Fruit fly (Drosophila melanogaster) whole organism, embryonic: ENCODE results near the gene Liprin-alpha.

Experiments
- Aef1 ChIP-seq: fragments of 200-800 bp; sonication (Bioruptor generic); IDR thresholded peaks from 3 replicates; pipeline ENCODE4 v1.3.6; 2022; ENCODE audit warnings: missing biosample characterization, missing genetic modification characterization
- Antp ChIP-seq: fragments of 200-800 bp; sonication (Bioruptor generic); optimal IDR thresholded peaks from 3 replicates; lab custom pipeline; 2016; ENCODE audit warnings: missing biosample characterization, missing genetic modification characterization
- Awh ChIP-seq: fragments of 200-800 bp; sonication (Bioruptor generic); IDR thresholded peaks from 2 replicates; pipeline ENCODE4, ENCODE4 v1.3.6; 2022; ENCODE audit warnings: missing biosample characterization, missing genetic modification characterization
- Bgb ChIP-seq: fragments of 200-800 bp; sonication (Bioruptor generic); IDR thresholded peaks from 2 replicates; pipeline ENCODE4 v1.3.6; 2022; ENCODE audit warnings: missing biosample characterization, missing genetic modification characterization; ENCODE audit not compliant: partially characterized antibody
- Bteb2 ChIP-seq: fragments of 200-800 bp; sonication (Bioruptor generic); optimal IDR thresholded peaks from 2 replicates; lab custom pipeline; 2016; ENCODE audit warnings: missing biosample characterization, missing genetic modification characterization
- CG11560 ChIP-seq: fragments of 200-800 bp; sonication (Bioruptor generic); IDR thresholded peaks from 3 replicates; pipeline ENCODE4 v1.3.6; 2022; ENCODE audit warnings: missing biosample characterization, missing genetic modification characterization
- CG12071 ChIP-seq: fragments of 200-800 bp; sonication (Bioruptor generic); optimal IDR thresholded peaks from 3 replicates; lab custom pipeline; 2018; ENCODE audit warnings: missing biosample characterization, mild to moderate bottlenecking, missing genetic modification characterization
- CG12391 ChIP-seq: fragments of 200-800 bp; sonication (Bioruptor generic); optimal IDR thresholded peaks from 3 replicates; lab custom pipeline; 2018; ENCODE audit warnings: missing biosample characterization, mild to moderate bottlenecking, missing genetic modification characterization, moderate library complexity
- CG14050 ChIP-seq: fragments of 200-800 bp; sonication (Bioruptor generic); IDR thresholded peaks from 3 replicates; pipeline ENCODE4 v1.3.6; 2022; ENCODE audit warnings: missing biosample characterization, missing genetic modification characterization
- CG15011 ChIP-seq: fragments of 200-800 bp; sonication (Bioruptor generic); optimal IDR thresholded peaks from 3 replicates; lab custom pipeline; 2018; ENCODE audit warnings: missing biosample characterization, mild to moderate bottlenecking, missing genetic modification characterization
- CG15269 ChIP-seq: fragments of 200-800 bp; sonication (Bioruptor generic); optimal IDR thresholded peaks from 2 replicates; lab custom pipeline; 2018; ENCODE audit warnings: missing biosample characterization, mild to moderate bottlenecking, missing genetic modification characterization, moderate library complexity
- CG1602 ChIP-seq: fragments of 200-800 bp; sonication (Bioruptor generic); optimal IDR thresholded peaks from 3 replicates; lab custom pipeline; 2016; ENCODE audit warnings: missing biosample characterization, missing genetic modification characterization
- CG18262 ChIP-seq: fragments of 200-800 bp; optimal IDR thresholded peaks from 3 replicates; lab custom pipeline; 2019; ENCODE audit warnings: missing biosample characterization, mild to moderate bottlenecking, missing genetic modification characterization, moderate library complexity
- CG18476 ChIP-seq: fragments of 200-800 bp; sonication (Bioruptor generic); optimal IDR thresholded peaks from 2 replicates; lab custom pipeline; 2016; ENCODE audit warnings: missing biosample characterization, mild to moderate bottlenecking, missing genetic modification characterization
- CG2202 ChIP-seq: fragments of 200-800 bp; sonication (Bioruptor generic); optimal IDR thresholded peaks from 2 replicates; lab custom pipeline; 2018; ENCODE audit warnings: missing biosample characterization, mild to moderate bottlenecking, missing genetic modification characterization
- CG31224 ChIP-seq: fragments of 200-800 bp; sonication (Bioruptor generic); IDR thresholded peaks from 2 replicates; pipeline ENCODE4 v1.3.6; 2022; ENCODE audit warnings: missing biosample characterization, missing genetic modification characterization
- CG31388 ChIP-seq: fragments of 200-800 bp; sonication (Bioruptor generic); optimal IDR thresholded peaks from 2 replicates; lab custom pipeline; 2016; ENCODE audit warnings: missing biosample characterization, missing genetic modification characterization
- CG31441 ChIP-seq: fragments of 200-800 bp; sonication (Bioruptor generic); IDR thresholded peaks from 2 replicates; pipeline ENCODE4 v1.3.6; 2022; ENCODE audit warnings: missing biosample characterization, missing genetic modification characterization
- CG32772 ChIP-seq: fragments of 200-800 bp; sonication (Bioruptor generic); IDR thresholded peaks from 2 replicates; pipeline ENCODE4 v1.3.6; 2022; ENCODE audit warnings: missing biosample characterization, missing genetic modification characterization
- CG6854 ChIP-seq: fragments of 200-800 bp; sonication (Bioruptor generic); optimal IDR thresholded peaks from 3 replicates; lab custom pipeline; 2017; ENCODE audit warnings: missing biosample characterization, mild to moderate bottlenecking, missing genetic modification characterization
- CG8089 ChIP-seq: fragments of 200-800 bp; sonication (Bioruptor generic); optimal IDR thresholded peaks from 3 replicates; lab custom pipeline; 2016; ENCODE audit warnings: missing biosample characterization, missing genetic modification characterization
- CG8388 ChIP-seq: fragments of 200-800 bp; sonication (Bioruptor generic); optimal IDR thresholded peaks from 2 replicates; lab custom pipeline; 2019; ENCODE audit warnings: missing biosample characterization, mild to moderate bottlenecking, missing genetic modification characterization, moderate library complexity
- D ChIP-seq, 2 experiments: fragments of 200-800 bp in 1 of 2; fragments of >200 bp in 1 of 2; sonication (Bioruptor generic) in 1 of 2; optimal IDR thresholded peaks; 2 replicates in 1 of 2; 3 replicates in 1 of 2; lab custom pipeline; 2017; ENCODE audit warnings: mild to moderate bottlenecking in 1 of 2, missing biosample characterization in 1 of 2, missing genetic modification characterization in 1 of 2, missing genetic modification reagents in 1 of 2
- Gug ChIP-seq: fragments of 200-800 bp; sonication (Bioruptor generic); IDR thresholded peaks from 4 replicates; pipeline ENCODE4 v1.3.6; 2022; ENCODE audit warnings: missing biosample characterization, missing genetic modification characterization
- Hmr ChIP-seq: fragments of 200-800 bp; sonication (Bioruptor generic); optimal IDR thresholded peaks from 3 replicates; lab custom pipeline; 2017; ENCODE audit warnings: mild to moderate bottlenecking, missing biosample characterization, missing genetic modification reagents, missing genetic modification characterization
- Hr78 ChIP-seq, 2 experiments: fragments of 200-800 bp in 1 of 2; fragments of >200 bp in 1 of 2; sonication (Bioruptor generic) in 1 of 2; optimal IDR thresholded peaks; 2 replicates each; lab custom pipeline; 2017 to 2019; ENCODE audit warnings: missing biosample characterization in 2 of 2, missing genetic modification characterization in 2 of 2, mild to moderate bottlenecking in 1 of 2, moderate library complexity in 1 of 2
- Kr ChIP-seq: fragments of 200-800 bp; sonication (Bioruptor generic); optimal IDR thresholded peaks from 2 replicates; lab custom pipeline; 2017; ENCODE audit warnings: missing biosample characterization, mild to moderate bottlenecking, missing genetic modification characterization
- MTF-1 ChIP-seq: fragments of 200-800 bp; sonication (Bioruptor generic); optimal IDR thresholded peaks from 2 replicates; lab custom pipeline; 2018; ENCODE audit warnings: missing biosample characterization, mild to moderate bottlenecking, missing genetic modification characterization, borderline replicate concordance
- Tbp ChIP-seq: fragments of >200 bp; optimal IDR thresholded peaks from 2 replicates; lab custom pipeline; 2018; ENCODE audit warnings: missing biosample characterization, missing genetic modification characterization
- ac ChIP-seq: fragments of 200-800 bp; sonication (Bioruptor generic); optimal IDR thresholded peaks from 3 replicates; lab custom pipeline; 2017; ENCODE audit warnings: missing biosample characterization, mild to moderate bottlenecking, missing genetic modification characterization
- amos ChIP-seq: fragments of 200-800 bp; sonication (Bioruptor generic); IDR thresholded peaks from 2 replicates; pipeline ENCODE4 v1.3.6; 2022; ENCODE audit warnings: missing biosample characterization, missing genetic modification characterization; ENCODE audit not compliant: partially characterized antibody
- aop ChIP-seq: fragments of 200-800 bp; sonication (Bioruptor generic); IDR thresholded peaks from 2 replicates; pipeline ENCODE4 v1.3.6; 2022; ENCODE audit warnings: missing biosample characterization, missing genetic modification characterization
- ara ChIP-seq: fragments of 200-800 bp; sonication (Bioruptor generic); IDR thresholded peaks from 2 replicates; pipeline ENCODE4 v1.3.6; 2022; ENCODE audit warnings: missing biosample characterization, missing genetic modification characterization
- ash1 ChIP-seq: fragments of 200-800 bp; sonication (Bioruptor generic); optimal IDR thresholded peaks from 2 replicates; lab custom pipeline; 2018; ENCODE audit warnings: missing biosample characterization, mild to moderate bottlenecking, missing genetic modification characterization
- ato ChIP-seq: fragments of 200-800 bp; sonication (Bioruptor generic); IDR thresholded peaks from 2 replicates; pipeline ENCODE4 v1.3.6; 2022; ENCODE audit warnings: missing biosample characterization, missing genetic modification characterization; ENCODE audit not compliant: partially characterized antibody
- chif ChIP-seq, 2 experiments: fragments of 200-800 bp; sonication (Bioruptor generic); optimal IDR thresholded peaks; 3 replicates each; lab custom pipeline; 2016; ENCODE audit warnings: missing biosample characterization in 2 of 2, missing genetic modification characterization in 2 of 2
- da ChIP-seq: fragments of 200-800 bp; sonication (Bioruptor generic); optimal IDR thresholded peaks from 2 replicates; lab custom pipeline; 2016; ENCODE audit warnings: missing biosample characterization, missing genetic modification characterization
- en ChIP-seq: fragments of 200-800 bp; sonication (Bioruptor generic); optimal IDR thresholded peaks from 2 replicates; lab custom pipeline; 2016; ENCODE audit warnings: missing biosample characterization, missing genetic modification characterization
- ewg ChIP-seq: fragments of 200-800 bp; sonication (Bioruptor generic); optimal IDR thresholded peaks from 3 replicates; lab custom pipeline; 2017; ENCODE audit warnings: mild to moderate bottlenecking, missing biosample characterization, missing genetic modification reagents, missing genetic modification characterization
- exex ChIP-seq: fragments of 200-800 bp; sonication (Bioruptor generic); optimal IDR thresholded peaks from 4 replicates; lab custom pipeline; 2018; ENCODE audit warnings: missing biosample characterization, mild to moderate bottlenecking, missing genetic modification characterization, moderate library complexity
- fru ChIP-seq: fragments of >200 bp; optimal IDR thresholded peaks from 2 replicates; lab custom pipeline; 2017
- fu2 ChIP-seq: fragments of 200-800 bp; sonication (Bioruptor generic); optimal IDR thresholded peaks from 2 replicates; lab custom pipeline; 2016; ENCODE audit warnings: missing biosample characterization, missing genetic modification characterization
- gsb ChIP-seq: fragments of 200-800 bp; sonication (Bioruptor generic); IDR thresholded peaks from 2 replicates; pipeline ENCODE4 v1.3.6; 2022; ENCODE audit warnings: missing biosample characterization, missing genetic modification characterization
- gsb-n ChIP-seq: fragments of 200-800 bp; sonication (Bioruptor generic); optimal IDR thresholded peaks from 3 replicates; lab custom pipeline; 2018; ENCODE audit warnings: missing biosample characterization, mild to moderate bottlenecking, missing genetic modification characterization
- gt ChIP-seq: fragments of 200-800 bp; sonication (Bioruptor generic); IDR thresholded peaks from 2 replicates; pipeline ENCODE4 v1.3.6; 2022; ENCODE audit warnings: missing biosample characterization, missing genetic modification characterization
- ind ChIP-seq: fragments of 200-800 bp; sonication (Bioruptor generic); optimal IDR thresholded peaks from 3 replicates; lab custom pipeline; 2016; ENCODE audit warnings: missing biosample characterization, missing genetic modification characterization
- jigr1 ChIP-seq: fragments of 200-800 bp; sonication (Bioruptor generic); IDR thresholded peaks from 3 replicates; pipeline ENCODE4 v1.3.6; 2022; ENCODE audit warnings: missing biosample characterization, missing genetic modification characterization
- p53 ChIP-seq: fragments of 200-800 bp; sonication (Bioruptor generic); optimal IDR thresholded peaks from 2 replicates; lab custom pipeline; 2016; ENCODE audit warnings: missing biosample characterization, missing genetic modification characterization
- sc ChIP-seq, 3 experiments: fragments of >200 bp in 2 of 3; fragments of 200-800 bp in 1 of 3; sonication (Bioruptor generic) in 1 of 3; optimal IDR thresholded peaks; 2 replicates in 2 of 3; 3 replicates in 1 of 3; lab custom pipeline; 2017; ENCODE audit warnings: mild to moderate bottlenecking in 1 of 3, missing biosample characterization in 1 of 3, missing genetic modification characterization in 1 of 3, missing genetic modification reagents in 1 of 3
- slou ChIP-seq: fragments of 200-800 bp; sonication (Bioruptor generic); optimal IDR thresholded peaks from 3 replicates; lab custom pipeline; 2016; ENCODE audit warnings: missing biosample characterization, missing genetic modification characterization
- unc-4 ChIP-seq: fragments of 200-800 bp; sonication (Bioruptor generic); IDR thresholded peaks from 2 replicates; pipeline ENCODE4 v1.3.6; 2022; ENCODE audit warnings: missing biosample characterization, missing genetic modification characterization; ENCODE audit not compliant: partially characterized antibody

Gene Liprin-alpha

dm6 chr2L:6700742-6701141 is 23.0 kb upstream of the Liprin-alpha start (continued):
- TF ChIP-seq MTF-1 (peak; percentile 36), Tbp (GFP tag; lab: Kevin White, UChicago) (no peak), CG15011 (GFP tag; lab: Kevin White, UChicago) (peak; percentile 45), CG14050 (GFP tag; lab: Robert Waterston, UW) (no peak), fru (lab: Kevin White, UChicago) (no peak), p53 (no peak), D (optimal IDR thresholded peaks at IDR 0.05; lab: Kevin White, UChicago) (no peak), D (GFP tag; optimal IDR thresholded peaks at IDR 0.05; lab: Kevin White, UChicago) (no peak), da (GFP tag; lab: Kevin White, UChicago) (no peak), CG18262 (peak; percentile 43), CG6854 (no peak), Hmr (GFP tag; lab: Kevin White, UChicago) (peak; percentile 37), CG12391 (peak; percentile 8), sc (optimal IDR thresholded peaks at IDR 0.05; lab: Kevin White, UChicago) (no peak), sc (GFP tag; optimal IDR thresholded peaks at IDR 0.05; lab: Kevin White, UChicago) (peak; percentile 67), jigr1 (GFP tag; lab: Robert Waterston, UW) (no peak), ara (GFP tag; lab: Robert Waterston, UW) (peak; percentile 15; the same call in 1 of the 2 replicates), unc-4 (GFP tag; lab: Robert Waterston, UW) (no peak), ac (GFP tag; lab: Kevin White, UChicago) (peak; percentile 93), CG2202 (peak; percentile 80), CG8388 (GFP tag; lab: Kevin White, UChicago) (no peak), CG8089 (GFP tag; lab: Kevin White, UChicago) (peak; percentile 66), CG31388 (GFP tag; lab: Kevin White, UChicago) (no peak), gsb-n (tag; lab: Kevin White, UChicago) (peak; percentile 67), CG31441 (GFP tag; lab: Robert Waterston, UW) (peak; percentile 18; the same call in 1 of the 2 replicates), en (GFP tag; lab: Kevin White, UChicago) (peak; percentile 30), slou (GFP tag; lab: Kevin White, UChicago) (no peak), Bgb (GFP tag; lab: Robert Waterston, UW) (no peak), CG15269 (tag; lab: Kevin White, UChicago) (no peak), CG11560 (tag; lab: Robert Waterston, UW) (no peak), gsb (no peak), ato (GFP tag; lab: Robert Waterston, UW) (no peak), CG12071 (GFP tag; lab: Kevin White, UChicago) (no peak), exex (no peak), CG18476 (GFP tag; lab: Kevin White, UChicago) (no peak), aop (GFP tag; lab: Robert Waterston, UW) (no peak), Bteb2 (GFP tag; lab: Kevin White, UChicago) (no peak), fu2 (GFP tag; lab: Kevin White, UChicago) (no peak), ash1 (GFP tag; lab: Kevin White, UChicago) (no peak), Gug (no peak), ewg (GFP tag; lab: Kevin White, UChicago) (no peak), gt (GFP tag; lab: Robert Waterston, UW) (no peak), Hr78 (GFP tag; optimal IDR thresholded peaks at IDR 0.05; lab: Kevin White, UChicago) (no peak), chif (GFP tag; optimal IDR thresholded peaks at IDR 0.05; lab: Kevin White, UChicago) (peak; percentile 36), CG1602 (GFP tag; lab: Kevin White, UChicago) (peak; percentile 55), ind (GFP tag; lab: Kevin White, UChicago) (no peak), Antp (GFP tag; lab: Kevin White, UChicago) (no peak), CG32772 (no peak), Awh (GFP tag; lab: Robert Waterston, UW) (no peak), CG31224 (GFP tag; lab: Robert Waterston, UW) (no peak), Kr (peak; percentile 93), Aef1 (GFP tag; lab: Robert Waterston, UW) (no peak), amos (GFP tag; lab: Robert Waterston, UW) (no peak)
